Worm (Caenorhabditis elegans): ENCODE results near the gene F09E5.14.

F09E5.14 gene

DNA sequence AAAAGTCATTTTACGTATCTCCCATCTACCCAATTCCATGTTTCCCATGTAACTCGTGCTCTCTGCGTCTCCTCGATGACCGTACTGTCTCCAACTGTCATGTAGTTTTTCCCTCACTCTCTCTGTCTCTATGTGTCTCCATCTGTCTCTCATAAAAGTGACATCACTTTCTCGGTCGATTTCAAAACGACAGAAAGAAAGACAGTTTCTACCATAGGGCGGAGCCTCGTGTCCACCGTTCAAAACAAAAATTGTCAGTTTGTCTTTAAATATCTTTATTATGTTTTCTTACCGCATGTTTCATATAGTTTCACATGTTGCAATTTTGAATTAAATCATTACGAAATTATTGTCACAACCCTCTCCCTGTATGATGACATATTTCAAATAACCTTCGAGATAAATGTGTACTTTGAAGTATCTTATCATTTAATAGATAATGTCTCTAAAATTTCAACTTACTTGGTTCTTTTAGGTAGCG lies 14.4 kb downstream of the F09E5.14 start (continued):
- no peak for TF ChIP-seq lin-15B (tag; optimal IDR thresholded peaks at IDR 0.05)
- peak; percentile 18 for TF ChIP-seq zip-2 (tag; optimal IDR thresholded peaks at IDR 0.05)
- no peak for TF ChIP-seq F26F4.8 (GFP tag; conservative IDR thresholded peaks at IDR 0.05)

DNA sequence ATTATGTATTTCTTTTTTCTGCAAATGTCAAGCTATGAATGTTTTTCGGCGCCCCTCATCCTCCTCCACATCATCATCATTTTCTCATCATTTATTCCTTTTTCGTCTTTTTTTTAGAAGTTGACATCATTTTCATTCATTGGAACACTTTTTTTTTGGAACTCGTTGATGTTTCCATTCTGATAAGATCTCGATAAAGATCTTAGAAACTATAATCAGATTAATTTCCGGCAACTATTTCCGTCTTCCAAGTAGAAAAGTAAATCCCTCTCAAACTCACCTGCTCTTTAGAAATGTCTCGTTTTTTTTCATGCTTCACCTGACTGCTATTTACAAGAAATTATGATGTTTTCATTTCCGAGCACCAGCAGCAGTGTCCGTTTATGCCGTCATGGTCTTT lies 15.8 kb downstream of the F09E5.14 start:
- TF ChIP-seq hmg-1.1 (GFP tag; IDR thresholded peaks at IDR 0.05) (no peak), lsy-2 (tag; optimal IDR thresholded peaks at IDR 0.05) (peak in 1 of 2 experiments; percentile 24), aha-1 (tag) (peak; percentile 76)

DNA sequence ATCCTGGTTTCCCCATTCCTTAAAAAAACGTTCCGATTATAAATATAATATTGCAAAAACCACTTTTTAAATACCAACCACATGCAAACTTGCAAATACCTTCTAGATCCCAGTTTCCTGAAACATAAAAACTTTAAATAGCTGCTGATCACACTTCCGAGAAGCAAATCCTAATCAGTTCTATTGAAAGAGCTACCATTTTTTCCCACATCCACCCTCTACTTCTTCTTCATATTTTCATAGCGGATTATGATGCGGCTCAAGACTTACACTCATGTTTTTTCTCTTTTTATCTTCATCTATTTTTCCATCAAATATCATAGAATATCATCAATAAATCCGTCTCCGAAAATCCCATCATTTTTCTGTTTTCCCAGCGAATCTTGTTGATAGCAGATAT lies 17.8 kb downstream of the F09E5.14 start:
- TF ChIP-seq daf-16 (GFP tag; optimal IDR thresholded peaks at IDR 0.05) (peak in 1 of 2 experiments; percentile 62), daf-16 (tag; optimal IDR thresholded peaks at IDR 0.05) (no peak), sdz-12 (GFP tag; optimal IDR thresholded peaks at IDR 0.05) (no peak)

DNA sequence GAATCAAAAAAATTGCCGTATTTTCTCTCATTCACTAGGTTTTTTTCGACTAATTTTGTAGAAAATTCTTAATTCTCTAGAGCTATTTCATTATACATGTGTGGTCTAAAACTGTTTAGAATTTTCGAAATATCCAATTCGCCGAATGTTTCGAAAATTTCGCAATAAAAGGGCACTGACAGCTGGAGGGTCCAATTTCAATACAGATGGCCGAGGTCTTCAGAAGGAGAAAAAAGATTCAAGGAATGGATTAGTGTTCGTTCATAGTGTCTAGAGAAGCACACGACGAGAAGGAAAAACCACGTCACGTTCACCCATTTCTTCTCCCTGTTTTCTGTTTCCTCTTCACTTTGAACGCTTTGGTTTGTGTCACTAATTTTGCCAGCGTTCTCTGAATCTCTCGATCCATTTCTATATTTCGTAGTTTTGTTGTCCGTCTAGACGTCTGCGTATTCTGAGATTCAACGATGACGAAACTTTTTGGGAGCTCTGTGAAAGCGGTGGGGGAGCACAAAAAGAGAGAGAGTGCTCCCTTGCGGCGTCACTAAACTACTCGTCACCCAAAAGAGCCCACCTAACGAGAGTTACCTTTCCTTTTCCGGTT lies 18.5 kb downstream of the F09E5.14 start:
- TF ChIP-seq ztf-7 (tag; optimal IDR thresholded peaks at IDR 0.05) (peak; percentile 39), nhr-77 (tag; optimal IDR thresholded peaks at IDR 0.05) (peak; percentile 40), F10B5.3 (tag; optimal IDR thresholded peaks at IDR 0.05) (no peak), gei-8 (GFP tag; optimal IDR thresholded peaks at IDR 0.05) (peak; percentile 3), zfp-2 (tag; optimal IDR thresholded peaks at IDR 0.05) (no peak), Y48G9A.11 (GFP tag; IDR thresholded peaks at IDR 0.05) (no peak), madf-5 (GFP tag; IDR thresholded peaks at IDR 0.05) (no peak), zip-2 (tag; optimal IDR thresholded peaks at IDR 0.05) (no peak), F37D6.2 (tag; optimal IDR thresholded peaks at IDR 0.05) (no peak), lsy-2 (tag; optimal IDR thresholded peaks at IDR 0.05) (peak; percentile 40 to 71), Y5F2A.4 (GFP tag; optimal IDR thresholded peaks at IDR 0.05) (no peak), lim-7 (GFP tag; IDR thresholded peaks at IDR 0.05) (no peak), dmd-8 (GFP tag; IDR thresholded peaks at IDR 0.05) (no peak), rbr-2 (tag; optimal IDR thresholded peaks at IDR 0.05) (peak; percentile 70), dpl-1 (GFP tag; optimal IDR thresholded peaks at IDR 0.05) (peak; percentile 20), cey-2 (tag; optimal IDR thresholded peaks at IDR 0.05; ENCODE audit: borderline replicate concordance, insufficient read depth) (no peak), php-3 (GFP tag; IDR thresholded peaks at IDR 0.05) (no peak), D1046.2 (GFP tag; IDR thresholded peaks at IDR 0.05) (no peak), F44E2.7 (GFP tag; IDR thresholded peaks at IDR 0.05) (no peak), zip-11 (GFP tag; IDR thresholded peaks at IDR 0.05) (no peak), snpc-1.2 (GFP tag; IDR thresholded peaks at IDR 0.05) (no peak), ZK337.2 (GFP tag; IDR thresholded peaks at IDR 0.05) (no peak), mxl-2 (GFP tag; conservative IDR thresholded peaks at IDR 0.05) (no peak), snpc-4 (tag; optimal IDR thresholded peaks at IDR 0.05) (no peak), madf-9 (GFP tag; conservative IDR thresholded peaks at IDR 0.05) (no peak), F26F4.8 (GFP tag; conservative IDR thresholded peaks at IDR 0.05) (no peak), daf-19 (GFP tag; conservative IDR thresholded peaks at IDR 0.05) (no peak), skn-1 (tag; optimal IDR thresholded peaks at IDR 0.05) (no peak), ces-1 (GFP tag; optimal IDR thresholded peaks at IDR 0.05) (no peak), F49E8.2 (tag; optimal IDR thresholded peaks at IDR 0.05; ENCODE audit: borderline replicate concordance) (no peak), unc-62 (GFP tag; optimal IDR thresholded peaks at IDR 0.05 in 1 of 2) (no peak), unc-62 (tag; optimal IDR thresholded peaks at IDR 0.05) (no peak), Y105C5A.15 (GFP tag; IDR thresholded peaks at IDR 0.05) (no peak), nhr-6 (tag; optimal IDR thresholded peaks at IDR 0.05) (peak; percentile 13), hlh-11 (tag; optimal IDR thresholded peaks at IDR 0.05) (peak; percentile 79), ceh-62 (tag; optimal IDR thresholded peaks at IDR 0.05) (no peak), vab-7 (GFP tag; IDR thresholded peaks at IDR 0.05) (no peak), daf-8 (GFP tag; IDR thresholded peaks at IDR 0.05) (no peak), tra-1 (GFP tag; IDR thresholded peaks at IDR 0.05) (peak; percentile 17; the same call in 1 of the 2 replicates), dmd-9 (GFP tag; IDR thresholded peaks at IDR 0.05) (no peak)

Data from whole organism, L4 larva.